Worm (Caenorhabditis elegans): ENCODE measurements around the gene fbxa-137.
"Not testable (repeated sequence)": the region's sequence is repeated elsewhere in the genome, so short reads cannot be mapped to it uniquely, and the experiment has no call there.

fbxa-137 gene

DNA sequence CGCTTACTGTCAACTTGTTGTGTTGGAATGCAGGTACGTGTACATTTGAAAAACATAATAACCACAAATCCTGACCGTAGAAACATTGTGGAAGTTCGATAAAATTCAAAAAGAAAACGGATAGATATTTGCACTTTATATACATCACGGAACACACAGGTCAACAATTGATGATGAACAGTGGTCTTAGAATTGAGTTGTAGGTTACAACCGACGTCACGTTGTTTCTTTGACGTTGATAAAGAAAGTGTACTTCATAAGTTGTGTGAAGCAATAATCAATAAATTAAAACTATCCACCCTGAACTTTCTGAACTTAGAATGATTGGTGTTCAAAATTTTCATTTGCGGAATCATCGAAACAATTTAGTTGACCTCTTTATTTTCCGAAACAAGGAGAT, 6.9 kb upstream of the fbxa-137 start, which contains the start of gene Y5H2A.1:
Gene Y5H2A.1 (minus strand): TSS at position 101 of the 400 bp plus-strand sequence.
- no peak for TF ChIP-seq unc-62 (GFP tag; optimal IDR thresholded peaks at IDR 0.05)

DNA sequence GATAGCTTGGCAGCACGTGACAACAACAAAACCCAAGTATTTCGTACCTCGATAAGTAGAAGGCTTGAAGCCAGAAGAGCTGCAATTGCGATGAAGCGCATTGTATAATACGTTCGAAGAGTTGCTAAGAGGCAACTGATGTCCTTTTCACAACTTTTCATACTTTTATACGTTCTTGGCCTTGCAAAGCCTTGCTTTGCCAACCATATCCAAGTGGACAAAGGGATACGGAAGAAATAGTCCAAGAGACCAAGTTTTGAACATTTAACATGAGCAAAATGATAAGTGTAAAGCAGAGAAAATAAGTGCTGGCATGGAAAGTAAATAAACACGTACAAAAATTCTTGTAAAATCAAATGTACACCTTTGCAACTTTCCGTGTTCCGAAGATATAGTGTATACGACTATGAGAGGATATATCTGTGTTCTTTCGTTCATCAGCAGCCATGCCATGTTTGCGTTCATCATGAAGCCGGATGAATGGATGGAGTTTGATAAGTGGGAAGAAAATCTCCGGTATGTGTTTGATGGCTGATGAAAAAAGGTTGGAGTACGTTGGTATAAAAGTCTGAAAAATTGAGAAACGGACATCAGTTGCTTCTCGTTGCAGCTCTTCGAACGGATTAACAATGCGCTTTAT, 4.2 kb upstream of the fbxa-137 start, which contains the start of the genes Y5H2A.4 and abu-4:
Gene Y5H2A.4 (minus strand): TSS at position 101 of the 640 bp plus-strand sequence.
Gene abu-4 (plus strand): TSS at position 590 of the 640 bp plus-strand sequence.
- no peak for TF ChIP-seq unc-62 (GFP tag; optimal IDR thresholded peaks at IDR 0.05)

DNA sequence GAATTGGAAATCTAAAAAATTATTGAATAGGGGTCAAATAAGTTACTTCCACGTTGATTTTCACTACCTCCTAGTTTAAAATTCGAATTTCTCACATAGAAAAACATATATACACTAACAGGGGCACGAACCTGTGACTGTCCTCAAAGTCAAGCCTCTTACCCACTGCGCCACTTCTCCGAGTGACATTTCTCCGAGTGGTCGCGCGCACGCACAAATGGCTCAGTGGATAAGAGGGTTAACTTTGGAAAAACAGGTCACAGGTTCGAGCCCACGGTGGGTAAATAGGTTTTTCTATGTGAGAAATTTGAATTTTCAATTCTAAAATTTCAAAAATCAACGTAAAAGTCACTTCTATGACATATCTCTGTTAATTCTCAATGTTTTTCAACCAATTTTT, 1.4 kb upstream of the fbxa-137 start:
- no peak for TF ChIP-seq unc-62 (GFP tag; optimal IDR thresholded peaks at IDR 0.05)

DNA sequence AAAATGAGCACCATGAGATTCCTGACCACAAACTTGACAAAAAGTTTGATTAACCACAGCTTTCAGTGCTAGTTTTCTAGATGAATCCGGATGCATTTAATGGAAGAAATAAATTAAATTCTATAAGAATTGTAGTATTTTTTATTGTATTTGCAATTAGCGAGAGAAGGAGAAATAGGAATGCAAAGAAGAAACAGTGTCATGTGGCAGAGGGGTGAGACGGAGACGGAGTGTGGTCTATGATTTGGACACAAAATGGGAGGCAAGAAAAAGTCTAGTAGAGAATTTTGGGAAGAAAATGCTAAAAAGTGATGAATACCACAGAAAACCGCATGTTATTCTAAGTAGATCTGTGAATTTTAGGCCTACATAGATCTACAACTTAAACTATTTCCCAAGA, 564 bp upstream of the fbxa-137 start, which contains the start of gene nhr-59:
Gene nhr-59 (minus strand): TSS at position 214 of the 400 bp plus-strand sequence.
- no peak for TF ChIP-seq unc-62 (GFP tag; optimal IDR thresholded peaks at IDR 0.05)

DNA sequence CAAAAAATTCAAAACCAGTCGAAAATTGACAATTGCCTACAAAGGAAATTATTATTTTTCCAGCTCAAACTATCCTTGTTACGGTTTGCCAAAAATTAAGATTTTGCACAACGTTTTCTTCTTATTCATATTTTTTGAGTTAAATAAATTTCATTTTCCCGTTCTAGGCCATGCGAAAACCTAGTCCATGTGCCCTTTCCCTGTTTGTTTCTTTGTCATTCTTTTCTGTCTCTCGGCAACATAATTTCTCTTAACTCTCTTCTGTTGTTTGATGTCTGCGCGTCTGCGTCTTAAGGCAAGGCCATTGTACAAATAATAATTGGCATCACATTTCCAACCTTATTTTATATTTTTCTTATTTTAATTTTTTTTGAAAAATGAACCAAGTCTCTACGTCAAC, 2.9 kb downstream of the fbxa-137 start, which contains the start of gene nhr-228:
Gene nhr-228 (plus strand): TSS at position 261 of the 400 bp plus-strand sequence.
- TF ChIP-seq unc-62 (GFP tag; optimal IDR thresholded peaks at IDR 0.05) = no peak

DNA sequence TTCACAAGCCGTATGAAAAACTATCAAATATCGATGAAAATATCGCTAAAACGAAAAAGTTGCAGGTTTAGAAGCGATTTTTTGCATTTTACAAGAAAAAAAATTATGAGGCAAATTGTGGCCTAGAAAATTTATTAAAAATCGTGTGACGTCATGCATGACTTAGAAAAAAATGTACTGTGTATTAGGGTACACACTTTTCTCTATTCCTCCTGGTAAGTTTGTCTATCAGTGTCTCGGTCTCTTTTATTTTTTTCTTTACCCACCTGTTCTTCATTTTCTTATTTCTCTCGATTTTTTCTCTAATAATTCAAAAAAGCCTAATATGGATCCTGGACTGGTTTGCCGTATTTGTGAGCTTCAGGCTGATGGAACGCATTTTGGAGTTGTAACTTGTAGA, 6.5 kb downstream of the fbxa-137 start, which contains the start of gene nhr-227:
Gene nhr-227 (plus strand): TSS at position 326 of the 400 bp plus-strand sequence.
- TF ChIP-seq unc-62 (GFP tag; optimal IDR thresholded peaks at IDR 0.05) = no peak

DNA sequence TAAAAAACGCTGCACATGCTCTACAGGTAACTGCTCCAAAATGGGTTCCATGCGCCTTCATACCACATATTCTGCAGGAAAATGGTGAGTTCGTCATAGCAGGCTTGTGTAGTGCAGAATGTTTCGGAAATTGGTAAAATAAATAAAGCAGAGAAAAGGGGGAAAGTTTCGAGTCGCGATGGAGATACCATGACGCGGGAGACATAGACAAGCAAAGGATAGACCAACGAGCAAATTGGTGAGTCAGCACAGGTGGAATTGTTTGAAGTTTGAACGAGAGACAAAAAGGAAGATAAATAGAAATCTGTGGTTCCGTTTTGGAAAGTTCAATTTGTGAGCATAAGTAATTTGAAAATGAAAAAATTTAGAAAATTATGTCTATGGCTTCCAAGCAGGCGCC, 11.7 kb downstream of the fbxa-137 start, which contains the start of gene nhr-225:
Gene nhr-225 (minus strand): TSS at position 146 of the 400 bp plus-strand sequence.
- TF ChIP-seq unc-62 (GFP tag; optimal IDR thresholded peaks at IDR 0.05) = no peak

DNA sequence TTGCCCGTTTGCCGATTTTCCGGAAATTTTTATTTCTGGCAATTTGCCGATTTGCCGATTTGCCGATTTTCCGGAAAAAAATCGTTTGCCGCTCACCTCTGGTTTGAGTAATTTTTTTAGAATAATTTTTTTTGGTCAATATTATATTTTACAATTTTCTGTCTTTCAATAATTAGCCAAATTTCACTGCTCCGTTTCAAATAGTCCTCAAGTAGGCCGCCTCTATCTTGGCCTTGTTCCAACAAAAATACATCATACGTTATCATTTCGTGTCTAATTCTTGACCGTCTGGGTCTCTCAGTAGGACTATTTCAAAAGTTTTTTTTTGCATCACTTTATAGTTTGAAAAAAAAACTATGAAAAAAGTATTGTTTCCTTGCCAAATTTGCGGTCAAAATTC, 13.6 kb downstream of the fbxa-137 start, which contains the start of gene nhr-115:
Gene nhr-115 (plus strand): TSS at position 301 of the 400 bp plus-strand sequence.
- no peak for TF ChIP-seq unc-62 (GFP tag; optimal IDR thresholded peaks at IDR 0.05)

DNA sequence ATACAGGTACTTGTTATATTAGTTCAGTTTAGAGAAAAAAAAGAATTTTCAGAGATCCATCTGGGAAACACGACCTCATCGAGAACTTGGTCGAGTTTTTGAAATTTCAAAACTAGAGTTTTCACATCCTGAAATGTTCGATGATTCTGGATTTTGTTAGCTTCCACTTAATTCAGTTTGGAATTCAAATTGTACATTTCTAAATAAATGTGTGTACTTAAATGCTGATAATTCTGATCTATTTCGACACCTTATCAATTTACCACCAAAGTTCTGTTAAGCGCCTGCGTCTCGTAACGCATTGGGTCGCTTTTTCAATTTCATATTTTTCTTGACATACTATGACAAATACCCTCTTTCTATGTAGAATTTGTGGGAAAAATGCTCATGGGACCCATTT, 16.0 kb downstream of the fbxa-137 start, which contains the start of gene nhr-226:
Gene nhr-226 (plus strand): TSS at position 301 of the 400 bp plus-strand sequence.
- TF ChIP-seq unc-62 (GFP tag; optimal IDR thresholded peaks at IDR 0.05) = no peak

DNA sequence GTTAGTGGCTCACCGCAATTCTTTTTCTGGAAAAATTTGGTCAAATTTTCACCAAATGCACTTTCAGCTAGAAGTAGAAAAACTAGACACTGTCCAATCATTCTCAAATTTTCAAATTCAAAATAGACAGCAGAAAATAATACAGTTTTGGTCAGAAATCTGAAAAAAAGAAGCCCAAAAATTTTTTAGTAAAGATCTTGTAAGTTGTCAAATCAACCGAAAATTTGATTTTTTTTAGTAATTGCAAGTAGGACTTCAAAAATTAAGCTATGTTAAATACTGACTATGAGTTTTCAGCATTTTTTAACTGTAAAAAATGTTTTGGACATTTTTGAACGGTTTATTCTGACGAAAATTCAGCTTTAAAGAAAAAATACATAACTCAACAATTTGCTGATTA, 22.3 kb downstream of the fbxa-137 start, which contains the start of gene Y19D10B.8:
Gene Y19D10B.8 (minus strand): TSS at position 101 of the 400 bp plus-strand sequence.
- no peak for TF ChIP-seq unc-62 (GFP tag; optimal IDR thresholded peaks at IDR 0.05)

DNA sequence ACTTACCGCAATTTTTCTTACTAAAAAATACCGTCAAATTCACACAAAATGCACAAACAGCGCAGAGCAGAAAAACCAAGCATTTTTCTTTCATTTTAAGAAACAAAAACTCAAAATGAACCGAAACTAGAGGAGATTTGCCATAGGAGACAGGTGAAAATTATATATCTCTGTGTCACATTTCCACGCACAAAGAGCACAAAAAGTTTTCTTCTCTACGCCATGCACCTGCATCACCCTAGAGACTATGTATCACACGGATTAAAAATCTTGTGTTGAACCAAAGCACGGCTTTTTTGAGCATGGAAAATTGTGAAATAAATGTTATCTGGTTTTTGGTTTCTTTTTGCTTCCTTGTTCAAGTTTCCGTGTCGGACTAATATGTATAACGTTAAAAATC, 25.2 kb downstream of the fbxa-137 start, which contains the start of gene irld-15:
Gene irld-15 (minus strand): TSS at position 101 of the 400 bp plus-strand sequence.
- no peak for TF ChIP-seq unc-62 (GFP tag; optimal IDR thresholded peaks at IDR 0.05)

DNA sequence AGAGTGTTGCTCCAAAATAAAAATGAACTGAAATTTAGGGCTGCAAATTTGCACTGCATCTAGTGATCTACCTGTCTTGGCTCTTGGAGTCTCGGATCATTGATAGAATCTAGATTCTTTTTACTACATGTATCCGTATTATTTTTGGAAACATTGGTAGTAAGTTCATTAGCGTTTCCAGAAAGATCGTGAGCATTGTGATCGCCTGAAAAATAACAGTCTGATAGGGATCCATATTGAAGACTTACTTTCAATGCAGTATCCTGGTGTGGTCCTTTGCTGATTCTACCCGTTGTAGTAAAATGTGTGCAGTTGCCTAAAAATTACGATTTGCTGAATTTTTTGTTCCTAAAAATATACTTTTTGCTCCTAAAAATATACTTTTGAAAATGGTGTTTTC, 27.8 kb downstream of the fbxa-137 start:
- TF ChIP-seq unc-62 (GFP tag; optimal IDR thresholded peaks at IDR 0.05) = no peak

DNA sequence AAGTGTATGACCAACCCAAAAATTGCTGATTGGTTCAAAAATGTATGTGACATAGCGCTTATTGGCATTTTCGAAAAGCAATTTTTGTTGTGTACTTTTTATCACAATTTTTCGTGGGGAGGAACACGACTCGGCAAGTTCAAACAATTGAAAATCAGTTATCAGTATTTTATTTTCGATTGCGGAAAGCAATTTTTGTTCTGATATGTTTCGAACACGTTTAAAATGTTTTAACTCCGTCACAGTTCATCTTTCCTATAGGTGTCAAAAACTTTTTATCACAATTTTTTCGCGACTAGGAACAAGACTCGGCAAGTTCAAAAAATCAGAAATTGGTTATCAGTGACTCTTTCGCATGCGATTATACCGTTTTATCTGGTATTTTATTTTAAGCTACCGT, 29.6 kb downstream of the fbxa-137 start:
- no peak for TF ChIP-seq unc-62 (GFP tag; optimal IDR thresholded peaks at IDR 0.05)

DNA sequence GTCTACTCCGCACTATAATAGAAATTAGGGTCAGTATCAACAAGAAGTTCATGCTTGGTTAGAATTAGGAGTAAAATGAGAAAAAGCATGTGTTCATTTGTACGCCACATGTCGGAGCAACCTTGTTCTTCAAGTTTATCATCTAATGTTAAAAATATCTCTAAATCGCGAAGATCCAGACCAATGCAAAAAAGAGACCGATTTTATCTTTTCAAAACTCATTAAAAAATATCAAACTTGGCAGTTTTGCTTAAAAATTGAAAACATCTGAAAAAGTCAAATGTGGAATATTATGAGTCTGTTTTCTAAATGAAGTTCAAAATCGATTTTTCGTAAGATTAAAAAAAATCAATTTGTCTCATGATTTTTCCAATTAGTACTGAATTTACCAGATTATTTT, 42.4 kb downstream of the fbxa-137 start, which contains the start of gene Y19D10B.6:
Gene Y19D10B.6 (minus strand): TSS at position 101 of the 400 bp plus-strand sequence.
- not testable (repeated sequence) for TF ChIP-seq unc-62 (GFP tag; optimal IDR thresholded peaks at IDR 0.05)

DNA sequence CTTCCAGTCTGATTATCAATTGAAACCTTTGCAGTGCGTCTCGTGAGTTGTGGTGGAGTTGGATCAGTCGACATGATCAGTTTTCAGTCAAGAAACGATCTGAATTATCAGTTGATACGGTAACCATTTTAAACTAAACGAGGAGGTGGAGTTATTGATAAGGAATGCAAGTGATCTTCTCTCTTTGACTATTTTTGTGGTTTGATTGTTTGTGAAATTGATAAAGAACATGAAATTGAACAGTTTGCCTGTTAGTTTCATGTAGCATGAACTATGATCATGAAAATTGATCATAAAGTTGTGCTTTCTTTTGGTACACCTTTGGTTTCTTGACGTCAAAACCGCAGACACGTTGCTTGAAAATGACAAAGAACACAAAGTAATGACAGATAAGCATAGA, 43.9 kb downstream of the fbxa-137 start, which contains the start of gene pud-1.2:
Gene pud-1.2 (minus strand): TSS at position 101 of the 400 bp plus-strand sequence.
- not testable (repeated sequence) for TF ChIP-seq unc-62 (GFP tag; optimal IDR thresholded peaks at IDR 0.05)

DNA sequence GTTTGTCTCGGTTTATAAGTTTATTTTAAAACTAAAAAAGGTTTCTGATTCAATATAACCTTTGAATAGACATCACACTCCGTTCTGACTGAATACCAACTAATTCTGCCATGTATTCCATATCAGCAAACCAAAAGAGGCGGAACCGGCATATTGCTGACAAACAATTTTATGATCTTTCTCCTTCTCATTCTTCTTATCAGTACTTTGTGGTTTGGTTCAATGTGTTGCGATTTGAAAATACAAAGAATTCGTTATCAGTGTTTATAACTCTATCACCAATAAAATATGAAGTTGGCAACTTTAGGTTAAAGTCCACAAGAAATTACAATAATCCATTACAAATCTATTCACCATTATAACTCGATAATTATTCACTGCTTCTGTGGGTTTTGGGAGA, 45.6 kb downstream of the fbxa-137 start:
- no peak for TF ChIP-seq unc-62 (GFP tag; optimal IDR thresholded peaks at IDR 0.05)

DNA sequence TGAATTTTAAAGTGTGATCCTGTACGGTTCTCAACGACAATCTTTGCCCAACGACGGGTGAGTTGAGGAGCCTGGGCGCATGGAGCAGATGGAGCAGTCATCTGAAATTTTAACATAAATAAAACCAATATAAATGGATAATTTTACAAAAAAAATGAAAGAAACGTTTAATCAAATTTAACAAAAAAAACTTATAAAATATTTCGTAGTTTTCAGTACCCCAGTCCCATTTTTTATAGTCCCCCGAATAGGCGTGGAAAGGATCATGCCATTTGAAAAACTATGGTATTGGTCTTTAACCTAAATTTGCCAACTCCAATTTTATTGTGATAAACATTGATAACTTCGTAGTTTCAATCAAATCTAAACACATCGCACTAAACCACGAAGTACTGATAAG, 46.4 kb downstream of the fbxa-137 start, which contains the start of gene pud-3:
Gene pud-3 (minus strand): TSS at position 101 of the 400 bp plus-strand sequence.
- no peak for TF ChIP-seq unc-62 (GFP tag; optimal IDR thresholded peaks at IDR 0.05)

All from whole organism, dauer.